Worm (Caenorhabditis elegans) whole organism, mixed stage, embryonic: ENCODE results near the gene K04A8.1.

Source experiments
- cnd-1 ChIP-seq: fragments of 200-800 bp; sonication (Bioruptor generic); optimal IDR thresholded peaks from 2 replicates; lab custom pipeline; 2018; ENCODE audit warnings: mild to moderate bottlenecking, missing genetic modification characterization, missing compliant biosample characterization
- elt-3 ChIP-seq: fragments of 150-350 bp; optimal IDR thresholded peaks from 2 replicates; lab custom pipeline; 2014; ENCODE audit warnings: missing biosample characterization, missing genetic modification characterization
- lsy-2 ChIP-seq: fragments of 150-350 bp; optimal IDR thresholded peaks from 2 replicates; lab custom pipeline; 2014; ENCODE audit warnings: missing biosample characterization, missing genetic modification characterization
- nhr-2 ChIP-seq: fragments of 150-350 bp; optimal IDR thresholded peaks from 2 replicates; lab custom pipeline; 2014; ENCODE audit warnings: missing biosample characterization, missing genetic modification characterization
- snpc-4 ChIP-seq: fragments of 150-350 bp; optimal IDR thresholded peaks from 2 replicates; lab custom pipeline; 2014; ENCODE audit warnings: missing biosample characterization, missing genetic modification characterization
- unc-39 ChIP-seq: fragments of 150-350 bp; optimal IDR thresholded peaks from 2 replicates; lab custom pipeline; 2014; ENCODE audit warnings: missing biosample characterization, missing genetic modification characterization
- unc-62 ChIP-seq: fragments of 150-350 bp; optimal IDR thresholded peaks from 2 replicates; lab custom pipeline; 2014; ENCODE audit warnings: missing biosample characterization, missing genetic modification reagents, missing genetic modification characterization

DNA sequence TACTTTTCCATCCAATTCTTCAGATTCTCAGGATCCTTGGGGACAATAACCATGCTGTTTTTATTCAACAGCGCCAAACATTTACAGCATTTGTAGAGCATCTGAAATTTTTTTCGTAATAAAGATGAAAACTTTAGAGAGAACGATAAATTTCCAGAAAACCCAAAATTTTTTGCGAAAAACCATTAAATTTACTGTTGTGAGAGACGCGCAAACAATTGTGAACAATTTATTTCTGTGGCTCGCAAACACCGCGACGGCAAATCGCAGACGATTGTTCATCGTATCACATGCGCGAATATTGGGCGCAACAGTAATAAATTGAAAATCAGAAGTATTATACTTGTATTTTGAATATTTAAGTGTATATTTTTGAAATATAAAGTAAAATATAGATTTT, 44.9 kb downstream of the K04A8.1 start, which contains the start of gene gon-14:
- TF ChIP-seq cnd-1 (tag; lab: Kevin White, UChicago) (no peak), unc-62 (GFP tag; lab: Kevin White, UChicago) (no peak), snpc-4 (tag; lab: Kevin White, UChicago) (no peak), unc-39 (tag; lab: Kevin White, UChicago) (no peak), lsy-2 (tag; lab: Kevin White, UChicago) (no peak), nhr-2 (tag; lab: Kevin White, UChicago) (no peak), elt-3 (tag; lab: Kevin White, UChicago) (no peak)
